Fruit fly (Drosophila melanogaster) whole organism, wandering third instar larva: ENCODE data around the gene RabX4.

Experiments
- CG32264 ChIP-seq: fragments of 200-800 bp; sonication (Bioruptor generic); optimal IDR thresholded peaks from 2 replicates; lab custom pipeline; 2016; ENCODE audit warnings: missing biosample characterization, missing genetic modification characterization
- CG9705 ChIP-seq: fragments of 200-800 bp; sonication (Bioruptor generic); optimal IDR thresholded peaks from 2 replicates; lab custom pipeline; 2018; ENCODE audit warnings: missing biosample characterization, mild to moderate bottlenecking, missing genetic modification characterization
- CrebA ChIP-seq: fragments of 200-800 bp; sonication (Bioruptor generic); optimal IDR thresholded peaks from 2 replicates; lab custom pipeline; 2016; ENCODE audit warnings: missing biosample characterization, mild to moderate bottlenecking, missing genetic modification characterization, borderline replicate concordance
- Dfd ChIP-seq: fragments of >200 bp; optimal IDR thresholded peaks from 2 replicates; lab custom pipeline; 2017; ENCODE audit warnings: missing biosample characterization, missing genetic modification characterization
- GATAd ChIP-seq: sonication (Bioruptor generic); optimal IDR thresholded peaks from 2 replicates; lab custom pipeline; 2016; ENCODE audit warnings: missing biosample characterization, missing genetic modification characterization
- HLH106 ChIP-seq: fragments of 200-800 bp; optimal IDR thresholded peaks from 3 replicates; lab custom pipeline; 2019; ENCODE audit warnings: missing biosample characterization, mild to moderate bottlenecking, missing genetic modification characterization, moderate library complexity
- Hnf4 ChIP-seq: fragments of 200-800 bp; sonication (Bioruptor generic); optimal IDR thresholded peaks from 2 replicates; lab custom pipeline; 2016; ENCODE audit warnings: missing biosample characterization, mild to moderate bottlenecking, missing genetic modification characterization
- Hr83 ChIP-seq: fragments of 200-300 bp; sonication (Bioruptor generic); optimal IDR thresholded peaks from 2 replicates; lab custom pipeline; 2016; ENCODE audit warnings: missing biosample characterization, mild to moderate bottlenecking, missing genetic modification characterization, moderate library complexity; ENCODE audit not compliant: poor library complexity, severe bottlenecking
- Jra ChIP-seq: sonication (Bioruptor generic); optimal IDR thresholded peaks from 2 replicates; lab custom pipeline; 2016; ENCODE audit warnings: missing biosample characterization, missing genetic modification characterization
- Mio ChIP-seq: sonication (Bioruptor generic); optimal IDR thresholded peaks from 2 replicates; lab custom pipeline; 2016; ENCODE audit warnings: missing biosample characterization, missing genetic modification characterization
- Myc ChIP-seq: fragments of >200 bp; optimal IDR thresholded peaks from 2 replicates; lab custom pipeline; 2017
- N ChIP-seq: fragments of >200 bp; optimal IDR thresholded peaks from 2 replicates; lab custom pipeline; 2018; ENCODE audit warnings: missing biosample characterization, missing external identifiers, missing genetic modification characterization
- OdsH ChIP-seq: fragments of 200-800 bp; sonication (Bioruptor generic); optimal IDR thresholded peaks from 2 replicates; lab custom pipeline; 2016; ENCODE audit warnings: missing biosample characterization, mild to moderate bottlenecking, missing genetic modification characterization
- Rel ChIP-seq, 2 experiments: fragments of 200-800 bp; sonication (Bioruptor generic) in 1 of 2; optimal IDR thresholded peaks; 2 replicates in 1 of 2; 3 replicates in 1 of 2; lab custom pipeline; 2016 to 2019; ENCODE audit warnings: mild to moderate bottlenecking in 2 of 2, missing biosample characterization in 2 of 2, missing genetic modification characterization in 2 of 2, moderate library complexity in 1 of 2
- Vsx2 ChIP-seq: fragments of 200-300, 225-300 bp; sonication (Bioruptor generic); optimal IDR thresholded peaks from 2 replicates; lab custom pipeline; 2018; ENCODE audit warnings: missing biosample characterization, missing genetic modification characterization; ENCODE audit not compliant: partially characterized antibody
- br ChIP-seq: fragments of 200-800 bp; sonication (Bioruptor generic); optimal IDR thresholded peaks from 2 replicates; lab custom pipeline; 2016; ENCODE audit warnings: missing biosample characterization, missing genetic modification characterization
- dl ChIP-seq, 2 experiments: fragments of 175-275, 200-275 bp in 1 of 2; fragments of 200-275 bp in 1 of 2; sonication (Bioruptor generic); optimal IDR thresholded peaks; lab custom pipeline; 2018; ENCODE audit warnings: mild to moderate bottlenecking in 2 of 2, missing biosample characterization in 2 of 2, missing genetic modification characterization in 2 of 2, moderate library complexity in 2 of 2; ENCODE audit not compliant: partially characterized antibody in 2 of 2, insufficient read depth in 1 of 2
- dmrt93B ChIP-seq: fragments of 200-800 bp; sonication (Bioruptor generic); optimal IDR thresholded peaks from 2 replicates; lab custom pipeline; 2018; ENCODE audit warnings: missing biosample characterization, mild to moderate bottlenecking, missing genetic modification characterization
- dsf ChIP-seq: sonication (Bioruptor generic); optimal IDR thresholded peaks from 2 replicates; lab custom pipeline; 2016; ENCODE audit warnings: missing biosample characterization, missing genetic modification characterization, borderline replicate concordance
- ey ChIP-seq: fragments of 200-800 bp; sonication (Bioruptor generic); optimal IDR thresholded peaks from 2 replicates; lab custom pipeline; 2016; ENCODE audit warnings: missing biosample characterization, missing genetic modification characterization
- foxo ChIP-seq, 2 experiments: fragments of 200-800 bp; sonication (Bioruptor generic); optimal IDR thresholded peaks; 2 replicates in 1 of 2; 3 replicates in 1 of 2; lab custom pipeline; 2016 to 2017; ENCODE audit warnings: missing biosample characterization in 2 of 2, missing genetic modification characterization in 2 of 2
- fru ChIP-seq: fragments of 200-800 bp; sonication (Bioruptor generic); optimal IDR thresholded peaks from 3 replicates; lab custom pipeline; 2016; ENCODE audit warnings: missing biosample characterization, mild to moderate bottlenecking, missing genetic modification characterization
- h ChIP-seq: fragments of 200-800 bp; sonication (Bioruptor generic); optimal IDR thresholded peaks from 3 replicates; lab custom pipeline; 2016; ENCODE audit warnings: missing biosample characterization, mild to moderate bottlenecking, missing genetic modification characterization
- jim ChIP-seq: fragments of 175-275, 200-325 bp; sonication (Bioruptor generic); optimal IDR thresholded peaks from 2 replicates; lab custom pipeline; 2016; ENCODE audit warnings: missing biosample characterization, mild to moderate bottlenecking, missing genetic modification characterization
- pan ChIP-seq: fragments of >200 bp; optimal IDR thresholded peaks from 2 replicates; lab custom pipeline; 2017
- psq ChIP-seq: fragments of 200-800 bp; sonication (Bioruptor generic); optimal IDR thresholded peaks from 3 replicates; lab custom pipeline; 2017; ENCODE audit warnings: missing biosample characterization, mild to moderate bottlenecking, missing genetic modification characterization, moderate library complexity
- rgr ChIP-seq: fragments of 200-800 bp; sonication (Bioruptor generic); optimal IDR thresholded peaks from 3 replicates; lab custom pipeline; 2016; ENCODE audit warnings: missing biosample characterization, mild to moderate bottlenecking, missing genetic modification characterization
- sv ChIP-seq: fragments of 200-800 bp; sonication (Bioruptor generic); optimal IDR thresholded peaks from 3 replicates; lab custom pipeline; 2016; ENCODE audit warnings: missing biosample characterization, missing genetic modification characterization
- tai ChIP-seq: sonication (Bioruptor generic); optimal IDR thresholded peaks from 2 replicates; lab custom pipeline; 2016; ENCODE audit warnings: missing biosample characterization, missing genetic modification characterization
- usp ChIP-seq: fragments of >200 bp; optimal IDR thresholded peaks from 2 replicates; lab custom pipeline; 2017; ENCODE audit warnings: missing biosample characterization, missing genetic modification characterization
- woc ChIP-seq: sonication (Bioruptor generic); optimal IDR thresholded peaks from 2 replicates; lab custom pipeline; 2016; ENCODE audit warnings: missing biosample characterization, mild to moderate bottlenecking, missing genetic modification characterization

The RabX4 gene

DNA sequence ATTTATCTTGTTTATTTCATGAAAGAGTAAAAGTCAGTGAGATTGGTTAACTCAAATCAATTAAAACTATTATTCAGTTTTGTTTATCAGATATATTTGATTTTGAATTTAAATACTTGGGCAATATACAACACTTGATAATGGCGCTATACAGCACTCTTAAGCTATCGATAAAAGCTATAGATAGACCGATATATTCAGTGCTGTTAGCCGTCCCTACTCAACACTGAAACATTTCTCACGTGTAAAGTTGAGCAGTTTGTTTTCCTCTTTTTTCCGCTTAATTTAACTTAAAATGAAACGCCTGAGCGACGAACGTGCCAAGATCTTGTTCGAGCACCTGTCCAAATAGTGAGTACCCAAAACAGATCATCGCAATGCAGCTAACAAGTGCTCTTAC lies 22.2 kb upstream of the RabX4 start, which contains the start of gene CG7006:
CG7006 (plus strand) TSS at position 208 of the 400 bp plus-strand sequence.
- TF ChIP-seq CG9705 (GFP tag; lab: Kevin White, UChicago) (peak; percentile 74), GATAd (GFP tag; lab: Kevin White, UChicago) (peak; percentile 46), Dfd (GFP tag; lab: Kevin White, UChicago) (no peak), h (GFP tag; lab: Kevin White, UChicago) (peak; percentile 85), Mio (GFP tag; lab: Kevin White, UChicago) (peak; percentile 2), br (GFP tag; lab: Kevin White, UChicago) (peak; percentile 80), Hr83 (GFP tag; lab: Kevin White, UChicago) (peak; percentile 98), woc (GFP tag; lab: Kevin White, UChicago) (no peak), Myc (lab: Kevin White, UChicago) (peak; percentile 63), psq (GFP tag; lab: Kevin White, UChicago) (peak; percentile 74), OdsH (GFP tag; lab: Kevin White, UChicago) (peak; percentile 71), Hnf4 (peak; percentile 97), Jra (peak; percentile 89), tai (GFP tag; lab: Kevin White, UChicago) (no peak), HLH106 (peak; percentile 69), fru (GFP tag; lab: Kevin White, UChicago) (no peak), Rel (GFP tag; optimal IDR thresholded peaks at IDR 0.05; lab: Kevin White, UChicago) (no peak), Rel (tag; optimal IDR thresholded peaks at IDR 0.05; lab: Kevin White, UChicago) (peak; percentile 27), Vsx2 (GFP tag; lab: Kevin White, UChicago) (peak; percentile 21), sv (GFP tag; lab: Kevin White, UChicago) (peak; percentile 78), foxo (GFP tag; optimal IDR thresholded peaks at IDR 0.05; lab: Kevin White, UChicago) (peak in 1 of 2 experiments; percentile 88), dl (GFP tag; optimal IDR thresholded peaks at IDR 0.05; lab: Kevin White, UChicago; ENCODE audit: insufficient read depth in 1 of 2, partially characterized antibody in 2 of 2) (no peak), dmrt93B (GFP tag; lab: Kevin White, UChicago) (peak; percentile 54), usp (GFP tag; lab: Kevin White, UChicago) (no peak), jim (GFP tag; lab: Kevin White, UChicago) (peak; percentile 27), dsf (GFP tag; lab: Kevin White, UChicago) (peak; percentile 76), ey (GFP tag; lab: Kevin White, UChicago) (peak; percentile 74), rgr (GFP tag; lab: Kevin White, UChicago) (peak; percentile 89), CG32264 (no peak)

DNA sequence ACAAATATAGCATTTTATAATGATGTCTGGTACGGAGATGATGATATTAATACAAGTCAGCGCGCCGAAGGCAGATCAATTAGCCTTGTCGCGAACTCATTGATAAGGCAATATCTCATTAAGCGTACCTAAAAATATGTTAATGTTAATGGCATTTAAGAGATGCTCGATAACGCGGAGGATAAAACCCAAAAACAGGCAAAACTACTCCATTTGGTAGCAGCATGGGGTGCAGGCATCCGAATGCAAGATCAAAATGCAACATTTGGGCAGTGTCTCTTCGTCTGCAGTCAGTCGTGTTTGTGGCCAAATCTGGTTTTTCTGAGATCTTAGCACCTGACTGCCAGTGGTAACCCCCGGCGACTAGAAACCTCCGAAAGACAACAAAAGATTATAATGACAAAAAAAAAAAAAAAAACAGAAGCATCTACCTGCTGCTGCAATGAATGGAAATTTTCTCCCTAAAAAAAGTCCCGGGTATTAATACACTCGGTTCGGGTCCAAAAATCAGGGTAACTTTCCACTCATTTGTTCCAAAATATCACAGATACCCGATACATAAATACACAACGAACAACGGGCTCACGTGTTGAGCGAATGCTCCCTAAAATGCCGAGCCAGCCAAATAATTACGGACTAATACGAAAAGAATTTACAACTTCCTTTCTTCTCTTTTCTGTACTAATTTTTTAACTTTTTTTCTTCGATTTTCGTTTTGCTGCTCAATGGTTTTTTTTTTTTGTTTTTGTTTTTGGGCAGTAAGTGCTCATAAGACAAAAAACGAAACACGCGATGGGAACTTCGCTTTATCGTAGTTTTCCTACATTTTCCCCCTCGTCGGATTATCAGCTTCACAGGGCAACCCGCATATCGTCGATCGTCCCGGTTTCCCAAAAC lies 18.0 kb upstream of the RabX4 start:
- TF ChIP-seq Rel (GFP tag; optimal IDR thresholded peaks at IDR 0.05; lab: Kevin White, UChicago) (no peak), Rel (tag; optimal IDR thresholded peaks at IDR 0.05; lab: Kevin White, UChicago) (peak; percentile 52), pan (no peak)

dm6 chr3R:24845148-24845547 lies 16.9 kb upstream of the RabX4 start:
- no peak for TF ChIP-seq N (GFP tag; lab: Kevin White, UChicago)
- TF ChIP-seq CG32264: no peak
- TF ChIP-seq Jra: no peak
- TF ChIP-seq, all 38 proteins: peak for 0

DNA sequence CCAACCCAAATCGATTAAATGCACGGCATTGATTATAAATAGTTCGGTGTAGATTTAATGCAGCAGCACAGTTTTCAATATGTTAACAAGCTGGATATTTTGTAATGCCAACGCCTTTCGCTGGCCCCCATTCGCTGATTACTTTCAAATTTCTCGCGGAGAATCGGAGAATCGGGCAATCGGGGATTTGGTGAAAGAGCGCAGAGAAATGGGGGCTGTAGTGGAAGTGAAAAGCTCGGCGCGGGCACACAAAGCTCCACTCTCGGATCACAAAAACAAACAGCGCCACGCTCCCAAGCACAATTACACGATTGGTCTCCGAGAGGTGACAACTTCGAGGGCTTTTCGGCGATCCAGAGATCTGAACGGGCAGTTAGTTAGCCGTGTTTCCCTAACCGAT lies 13.4 kb upstream of the RabX4 start, which contains the start of gene Esp:
Esp (plus strand) TSS at position 301 of the 400 bp plus-strand sequence.
- TF ChIP-seq Mio (GFP tag; lab: Kevin White, UChicago): no peak
- no peak for TF ChIP-seq CrebA (GFP tag; lab: Kevin White, UChicago)
